Worm (Caenorhabditis elegans) whole organism, L2 larva: ENCODE measurements around the gene misc-1.

Experiments used
- aly-2 ChIP-seq: fragments of 150-350 bp; optimal IDR thresholded peaks from 2 replicates; lab custom pipeline; 2014; ENCODE audit warnings: missing biosample characterization, missing genetic modification characterization
- blmp-1 ChIP-seq: sonication (generic microtip); optimal IDR thresholded peaks from 2 replicates; lab custom pipeline; 2017; ENCODE audit warnings: missing genetic modification characterization, mild to moderate bottlenecking, missing compliant biosample characterization, antibody characterized with exemption, moderate library complexity; ENCODE audit not compliant: insufficient read depth
- dmd-4 ChIP-seq: sonication (generic microtip); optimal IDR thresholded peaks from 2 replicates; lab custom pipeline; 2017; ENCODE audit warnings: missing biosample characterization, missing genetic modification characterization
- fos-1 ChIP-seq: fragments of 150-350 bp; optimal IDR thresholded peaks from 2 replicates; lab custom pipeline; 2014; ENCODE audit warnings: missing biosample characterization, missing genetic modification characterization
- mdl-1 ChIP-seq, 2 experiments: fragments of 150-350 bp in 1 of 2; sonication (generic microtip) in 1 of 2; optimal IDR thresholded peaks; 2 replicates each; lab custom pipeline; 2017; ENCODE audit warnings: missing biosample characterization in 2 of 2, missing genetic modification characterization in 2 of 2
- nhr-10 ChIP-seq: sonication (generic microtip); optimal IDR thresholded peaks from 2 replicates; lab custom pipeline; 2017; ENCODE audit warnings: missing biosample characterization, missing genetic modification characterization
- nhr-12 ChIP-seq: fragments of 150-350 bp; optimal IDR thresholded peaks from 2 replicates; lab custom pipeline; 2014; ENCODE audit warnings: missing biosample characterization, missing genetic modification characterization
- nhr-23 ChIP-seq: fragments of 150-350 bp; optimal IDR thresholded peaks from 2 replicates; lab custom pipeline; 2014; ENCODE audit warnings: missing biosample characterization, missing genetic modification reagents, missing genetic modification characterization
- nhr-77 ChIP-seq: fragments of 150-350 bp; optimal IDR thresholded peaks from 2 replicates; lab custom pipeline; 2014; ENCODE audit warnings: missing biosample characterization, missing genetic modification characterization
- sma-9 ChIP-seq, 2 experiments: fragments of 150-350 bp in 1 of 2; sonication (generic microtip) in 1 of 2; optimal IDR thresholded peaks; 2 replicates each; lab custom pipeline; 2014 to 2016; ENCODE audit warnings: missing genetic modification characterization in 2 of 2, mild to moderate bottlenecking in 1 of 2, missing biosample characterization in 1 of 2, missing compliant biosample characterization in 1 of 2, missing genetic modification reagents in 1 of 2, moderate library complexity in 1 of 2
- unc-62 ChIP-seq: fragments of 150-350 bp; optimal IDR thresholded peaks from 2 replicates; lab custom pipeline; 2014; ENCODE audit warnings: missing biosample characterization, missing genetic modification reagents, missing genetic modification characterization

- TF ChIP-seq nhr-12 (tag; lab: Kevin White, UChicago) (no peak), nhr-23 (tag; lab: Kevin White, UChicago) (no peak), blmp-1 (tag; lab: Kevin White, UChicago) (no peak), mdl-1 (tag; optimal IDR thresholded peaks at IDR 0.05; lab: Kevin White, UChicago) (no peak), unc-62 (GFP tag; lab: Kevin White, UChicago) (no peak), fos-1 (tag; lab: Kevin White, UChicago) (no peak), sma-9 (GFP tag; optimal IDR thresholded peaks at IDR 0.05; lab: Kevin White, UChicago) (no peak), sma-9 (tag; optimal IDR thresholded peaks at IDR 0.05; lab: Kevin White, UChicago) (no peak), aly-2 (tag; lab: Kevin White, UChicago) (no peak), dmd-4 (tag; lab: Kevin White, UChicago) (no peak), nhr-10 (tag; lab: Kevin White, UChicago) (no peak), nhr-77 (tag; lab: Kevin White, UChicago) (no peak)
Observed at ce11 chrII:303927-304711, 17.7 kb downstream of the misc-1 start.
